Fruit fly (Drosophila melanogaster) whole organism, embryonic: ENCODE data around the gene Cow.

Experiments
- BEAF-32 ChIP-seq: fragments of 200-800 bp; sonication (Bioruptor generic); optimal IDR thresholded peaks from 3 replicates; lab custom pipeline; 2017; ENCODE audit warnings: missing biosample characterization, missing genetic modification characterization, mild to moderate bottlenecking, moderate library complexity, missing genetic modification reagents
- Bgb ChIP-seq: fragments of 200-800 bp; sonication (Bioruptor generic); IDR thresholded peaks from 2 replicates; pipeline ENCODE4 v1.3.6; 2022; ENCODE audit warnings: missing biosample characterization, missing genetic modification characterization; ENCODE audit not compliant: partially characterized antibody
- CG11398 ChIP-seq: fragments of 200-800 bp; sonication (Bioruptor generic); optimal IDR thresholded peaks from 2 replicates; lab custom pipeline; 2016; ENCODE audit warnings: missing biosample characterization, missing genetic modification characterization
- CG12219 ChIP-seq: fragments of 200-800 bp; sonication (Bioruptor generic); optimal IDR thresholded peaks from 3 replicates; lab custom pipeline; 2018; ENCODE audit warnings: missing biosample characterization, mild to moderate bottlenecking, missing genetic modification characterization
- CG12391 ChIP-seq: fragments of 200-800 bp; sonication (Bioruptor generic); optimal IDR thresholded peaks from 3 replicates; lab custom pipeline; 2018; ENCODE audit warnings: missing biosample characterization, mild to moderate bottlenecking, missing genetic modification characterization, moderate library complexity
- CG12942 ChIP-seq: fragments of 200-800 bp; sonication (Bioruptor generic); optimal IDR thresholded peaks from 3 replicates; lab custom pipeline; 2016; ENCODE audit warnings: missing biosample characterization, missing genetic modification characterization
- CG13287 ChIP-seq: fragments of 200-800 bp; sonication (Bioruptor generic); IDR thresholded peaks from 2 replicates; pipeline ENCODE4 v1.3.6; 2022; ENCODE audit warnings: missing biosample characterization, missing genetic modification characterization; ENCODE audit not compliant: partially characterized antibody
- CG14050 ChIP-seq: fragments of 200-800 bp; sonication (Bioruptor generic); IDR thresholded peaks from 3 replicates; pipeline ENCODE4 v1.3.6; 2022; ENCODE audit warnings: missing biosample characterization, missing genetic modification characterization
- CG14441 ChIP-seq: fragments of 200-800 bp; sonication (Bioruptor generic); IDR thresholded peaks from 2 replicates; pipeline ENCODE4 v1.3.6; 2022; ENCODE audit warnings: missing biosample characterization, missing genetic modification characterization
- CG1529 ChIP-seq: fragments of 200-800 bp; sonication (Bioruptor generic); optimal IDR thresholded peaks from 3 replicates; lab custom pipeline; 2018; ENCODE audit warnings: missing biosample characterization, missing genetic modification characterization
- CG15514 ChIP-seq: fragments of 200-800 bp; sonication (Bioruptor generic); optimal IDR thresholded peaks from 3 replicates; lab custom pipeline; 2017; ENCODE audit warnings: missing biosample characterization, missing genetic modification characterization, mild to moderate bottlenecking, moderate library complexity, missing genetic modification reagents
- CG1603 ChIP-seq: fragments of 200-800 bp; sonication (Bioruptor generic); optimal IDR thresholded peaks from 2 replicates; lab custom pipeline; 2019; ENCODE audit warnings: missing biosample characterization, mild to moderate bottlenecking, missing genetic modification characterization, moderate library complexity
- CG3726 ChIP-seq: fragments of 200-800 bp; sonication (Bioruptor generic); IDR thresholded peaks from 3 replicates; pipeline ENCODE4, ENCODE4 v1.3.6; 2022; ENCODE audit warnings: missing biosample characterization, missing genetic modification characterization
- CG3838 ChIP-seq: fragments of 200-800 bp; sonication (Bioruptor generic); optimal IDR thresholded peaks from 3 replicates; lab custom pipeline; 2016; ENCODE audit warnings: missing biosample characterization, missing genetic modification characterization
- CG4424 ChIP-seq: fragments of 200-800 bp; sonication (Bioruptor generic); optimal IDR thresholded peaks from 3 replicates; lab custom pipeline; 2016; ENCODE audit warnings: missing biosample characterization, missing genetic modification characterization
- CG6254 ChIP-seq: fragments of 200-800 bp; sonication (Bioruptor generic); optimal IDR thresholded peaks from 3 replicates; lab custom pipeline; 2017; ENCODE audit warnings: mild to moderate bottlenecking, missing biosample characterization, missing genetic modification reagents, missing genetic modification characterization
- CG7271 ChIP-seq: fragments of 200-800 bp; sonication (Bioruptor generic); optimal IDR thresholded peaks from 2 replicates; lab custom pipeline; 2018; ENCODE audit warnings: missing biosample characterization, mild to moderate bottlenecking, missing genetic modification characterization, moderate library complexity
- CG7987 ChIP-seq: fragments of 200-800 bp; sonication (Bioruptor generic); optimal IDR thresholded peaks from 2 replicates; lab custom pipeline; 2018; ENCODE audit warnings: missing biosample characterization, mild to moderate bottlenecking, missing genetic modification characterization, moderate library complexity
- CG8359 ChIP-seq: fragments of 200-800 bp; sonication (Bioruptor generic); optimal IDR thresholded peaks from 2 replicates; lab custom pipeline; 2017; ENCODE audit warnings: missing biosample characterization, mild to moderate bottlenecking, missing genetic modification characterization, borderline replicate concordance
- CG8944 ChIP-seq: fragments of 200-800 bp; sonication (Bioruptor generic); optimal IDR thresholded peaks from 3 replicates; lab custom pipeline; 2016; ENCODE audit warnings: missing biosample characterization, missing genetic modification characterization
- CrebB ChIP-seq: fragments of 200-800 bp; sonication (Bioruptor generic); optimal IDR thresholded peaks from 3 replicates; lab custom pipeline; 2018; ENCODE audit warnings: missing biosample characterization, mild to moderate bottlenecking, missing genetic modification characterization
- Doc3 ChIP-seq: fragments of 200-800 bp; sonication (Bioruptor generic); IDR thresholded peaks from 3 replicates; pipeline ENCODE4 v1.3.6; 2022; ENCODE audit warnings: missing biosample characterization, missing genetic modification characterization; ENCODE audit not compliant: partially characterized antibody
- Dref ChIP-seq: fragments of 200-800 bp; sonication (Bioruptor generic); IDR thresholded peaks from 2 replicates; pipeline ENCODE4 v1.3.6; 2022; ENCODE audit warnings: missing biosample characterization, missing genetic modification characterization
- Elba2 ChIP-seq: fragments of 200-800 bp; sonication (Bioruptor generic); optimal IDR thresholded peaks from 3 replicates; lab custom pipeline; 2016; ENCODE audit warnings: missing biosample characterization, missing genetic modification characterization
- Fer2 ChIP-seq: fragments of 200-800 bp; sonication (Bioruptor generic); optimal IDR thresholded peaks from 2 replicates; lab custom pipeline; 2018; ENCODE audit warnings: missing biosample characterization, mild to moderate bottlenecking, missing genetic modification characterization, moderate library complexity
- HLH54F ChIP-seq: fragments of 200-800 bp; sonication (Bioruptor generic); optimal IDR thresholded peaks from 3 replicates; lab custom pipeline; 2016; ENCODE audit warnings: missing biosample characterization, missing genetic modification characterization
- Hsf ChIP-seq: fragments of 200-800 bp; sonication (Bioruptor generic); optimal IDR thresholded peaks from 3 replicates; lab custom pipeline; 2016; ENCODE audit warnings: missing biosample characterization, missing genetic modification characterization
- NC2β ChIP-seq: fragments of 200-800 bp; sonication (Bioruptor generic); optimal IDR thresholded peaks from 2 replicates; lab custom pipeline; 2016; ENCODE audit warnings: missing biosample characterization, missing genetic modification characterization
- Neu2 ChIP-seq: fragments of 200-800 bp; sonication (Bioruptor generic); optimal IDR thresholded peaks from 3 replicates; lab custom pipeline; 2016; ENCODE audit warnings: missing biosample characterization, missing genetic modification characterization, borderline replicate concordance
- Nf-YC ChIP-seq: fragments of 200-800 bp; optimal IDR thresholded peaks from 3 replicates; lab custom pipeline; 2019; ENCODE audit warnings: missing biosample characterization, mild to moderate bottlenecking, missing genetic modification characterization, moderate library complexity
- Oaz ChIP-seq: fragments of 200-800 bp; sonication (Bioruptor generic); IDR thresholded peaks from 2 replicates; pipeline ENCODE4 v1.3.6; 2022; ENCODE audit warnings: missing biosample characterization, missing genetic modification characterization
- Scr ChIP-seq: fragments of 200-800 bp; sonication (Bioruptor generic); IDR thresholded peaks from 2 replicates; pipeline ENCODE4 v1.3.6; 2022; ENCODE audit warnings: missing biosample characterization, missing genetic modification characterization; ENCODE audit not compliant: partially characterized antibody
- Sin3A ChIP-seq: fragments of >200 bp; optimal IDR thresholded peaks from 2 replicates; lab custom pipeline; 2018
- TFAM ChIP-seq: fragments of 200-800 bp; sonication (Bioruptor generic); optimal IDR thresholded peaks from 2 replicates; lab custom pipeline; 2017; ENCODE audit warnings: missing biosample characterization, missing genetic modification characterization, inconsistent platforms
- Xrp1 ChIP-seq: fragments of 200-800 bp; sonication (Bioruptor generic); IDR thresholded peaks from 2 replicates; pipeline ENCODE4 v1.3.6; 2022; ENCODE audit warnings: missing biosample characterization, missing genetic modification characterization
- ab ChIP-seq: fragments of 200-800 bp; sonication (Bioruptor generic); optimal IDR thresholded peaks from 2 replicates; lab custom pipeline; 2016; ENCODE audit warnings: missing biosample characterization, missing genetic modification characterization
- chm ChIP-seq: fragments of 200-800 bp; sonication (Bioruptor generic); IDR thresholded peaks from 2 replicates; pipeline ENCODE4 v1.3.6; 2022; ENCODE audit warnings: missing biosample characterization, missing genetic modification characterization
- ci ChIP-seq: fragments of 200-800 bp; sonication (Bioruptor generic); IDR thresholded peaks from 3 replicates; pipeline ENCODE4 v1.3.6; 2022; ENCODE audit warnings: missing biosample characterization, missing genetic modification characterization
- dm ChIP-seq: fragments of 200-800 bp; sonication (Bioruptor generic); optimal IDR thresholded peaks from 3 replicates; lab custom pipeline; 2016; ENCODE audit warnings: missing biosample characterization, missing genetic modification characterization
- gce ChIP-seq: fragments of 200-800 bp; sonication (Bioruptor generic); IDR thresholded peaks from 3 replicates; pipeline ENCODE4 v1.3.6; 2022; ENCODE audit warnings: missing biosample characterization, missing genetic modification characterization
- grau ChIP-seq: fragments of 200-800 bp; optimal IDR thresholded peaks from 3 replicates; lab custom pipeline; 2019; ENCODE audit warnings: missing biosample characterization, mild to moderate bottlenecking, missing genetic modification characterization, moderate library complexity
- kni ChIP-seq: fragments of 200-800 bp; sonication (Bioruptor generic); optimal IDR thresholded peaks from 3 replicates; lab custom pipeline; 2017; ENCODE audit warnings: mild to moderate bottlenecking, missing biosample characterization, missing genetic modification reagents, missing genetic modification characterization
- peb ChIP-seq: fragments of 200-800 bp; sonication (Bioruptor generic); IDR thresholded peaks from 2 replicates; pipeline ENCODE4 v1.3.6; 2022; ENCODE audit warnings: missing biosample characterization, missing genetic modification characterization
- phol ChIP-seq: fragments of 200-800 bp; sonication (Bioruptor generic); optimal IDR thresholded peaks from 3 replicates; lab custom pipeline; 2018; ENCODE audit warnings: missing biosample characterization, mild to moderate bottlenecking, missing genetic modification characterization, moderate library complexity
- sc ChIP-seq, 3 experiments: fragments of >200 bp in 2 of 3; fragments of 200-800 bp in 1 of 3; sonication (Bioruptor generic) in 1 of 3; optimal IDR thresholded peaks; 2 replicates in 2 of 3; 3 replicates in 1 of 3; lab custom pipeline; 2017; ENCODE audit warnings: mild to moderate bottlenecking in 1 of 3, missing biosample characterization in 1 of 3, missing genetic modification characterization in 1 of 3, missing genetic modification reagents in 1 of 3
- sima ChIP-seq: fragments of 200-800 bp; sonication (Bioruptor generic); optimal IDR thresholded peaks from 2 replicates; lab custom pipeline; 2016; ENCODE audit warnings: missing biosample characterization, missing genetic modification characterization
- ssp ChIP-seq: fragments of 200-800 bp; sonication (Bioruptor generic); IDR thresholded peaks from 2 replicates; pipeline ENCODE4 v1.3.6; 2022; ENCODE audit warnings: missing biosample characterization, missing genetic modification characterization
- stwl ChIP-seq: fragments of 200-800 bp; sonication (Bioruptor generic); optimal IDR thresholded peaks from 3 replicates; lab custom pipeline; 2018; ENCODE audit warnings: missing biosample characterization, mild to moderate bottlenecking, missing genetic modification characterization, moderate library complexity
- sug ChIP-seq: fragments of 200-800 bp; optimal IDR thresholded peaks from 2 replicates; lab custom pipeline; 2019; ENCODE audit warnings: missing biosample characterization, mild to moderate bottlenecking, missing genetic modification characterization, moderate library complexity
- zf30C ChIP-seq: fragments of 200-800 bp; sonication (Bioruptor generic); optimal IDR thresholded peaks from 3 replicates; lab custom pipeline; 2018; ENCODE audit warnings: missing biosample characterization, mild to moderate bottlenecking, missing genetic modification characterization

Gene Cow

DNA sequence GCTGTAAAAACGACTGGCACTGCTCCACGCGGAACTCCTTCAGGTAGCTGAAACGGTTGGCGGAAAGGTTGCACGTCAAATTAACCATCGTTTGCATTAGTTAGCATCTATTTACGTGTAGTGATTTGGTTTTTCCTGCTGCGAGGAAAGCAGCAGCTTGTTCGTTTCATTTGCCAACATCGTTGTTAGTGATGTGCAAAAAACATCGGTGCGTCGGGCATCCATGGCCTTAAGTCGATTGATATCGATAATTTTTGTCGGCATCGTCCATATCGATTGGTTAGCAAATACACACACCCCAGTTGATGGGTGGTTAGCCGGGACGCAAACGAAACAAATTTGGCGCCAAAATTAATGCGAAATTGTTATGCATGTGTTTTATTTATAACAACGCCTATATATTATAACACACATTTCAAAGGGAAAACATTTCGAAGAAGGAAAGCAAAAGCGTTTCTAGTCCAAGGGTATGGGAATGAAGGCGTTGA, 45.2 kb upstream of the Cow start, which contains the start of gene unk (continued):
- TF ChIP-seq phol (tag; lab: Kevin White, UChicago), result peak; percentile 98
- TF ChIP-seq CG15514, result peak; percentile 39
- TF ChIP-seq CG4424, result no peak
- no peak for TF ChIP-seq ab (GFP tag; lab: Kevin White, UChicago)
- no peak for TF ChIP-seq CG7987 (GFP tag; lab: Kevin White, UChicago)
- peak; percentile 18 for TF ChIP-seq CG11398 (GFP tag; lab: Kevin White, UChicago)
- peak; percentile 80 for TF ChIP-seq CG1603 (tag; lab: Kevin White, UChicago)
- no peak for TF ChIP-seq CG14050 (GFP tag; lab: Robert Waterston, UW)
- TF ChIP-seq CG13287 (GFP tag; lab: Robert Waterston, UW), result peak; percentile 99
- no peak for TF ChIP-seq TFAM (GFP tag; lab: Kevin White, UChicago)
- no peak for TF ChIP-seq chm (GFP tag; lab: Robert Waterston, UW)
- TF ChIP-seq CG8359 (GFP tag; lab: Kevin White, UChicago), result no peak
- TF ChIP-seq Hsf (GFP tag; lab: Kevin White, UChicago), result peak; percentile 0
- no peak for TF ChIP-seq CG3838 (GFP tag; lab: Kevin White, UChicago)
- no peak for TF ChIP-seq Oaz
- no peak for TF ChIP-seq HLH54F
- TF ChIP-seq NC2β, result peak; percentile 62
- TF ChIP-seq CG12942 (GFP tag; lab: Kevin White, UChicago), result no peak
- no peak for TF ChIP-seq CG8944
- TF ChIP-seq ssp (GFP tag; lab: Robert Waterston, UW), result 0 out of 2 replicates have a peak, but pooled peaks have one; percentile 16
- TF ChIP-seq Sin3A (lab: Kevin White, UChicago), result peak; percentile 83
- peak; percentile 23 for TF ChIP-seq CG12391 (tag; lab: Kevin White, UChicago)
- no peak for TF ChIP-seq sc (optimal IDR thresholded peaks at IDR 0.05; lab: Kevin White, UChicago)
- TF ChIP-seq sc (GFP tag; optimal IDR thresholded peaks at IDR 0.05; lab: Kevin White, UChicago), result no peak
- TF ChIP-seq Doc3 (GFP tag; lab: Robert Waterston, UW), result peak; percentile 94
- no peak for TF ChIP-seq CG3726
- TF ChIP-seq BEAF-32, result peak; percentile 98
- peak; percentile 57 for TF ChIP-seq dm (GFP tag; lab: Kevin White, UChicago)
- TF ChIP-seq sug, result peak; percentile 66
- TF ChIP-seq gce (GFP tag; lab: Robert Waterston, UW), result no peak
- TF ChIP-seq grau (tag; lab: Kevin White, UChicago), result peak; percentile 14
- TF ChIP-seq peb (GFP tag; lab: Robert Waterston, UW), result no peak
- TF ChIP-seq stwl (tag; lab: Kevin White, UChicago), result peak; percentile 34
- TF ChIP-seq Scr (GFP tag; lab: Robert Waterston, UW), result peak; percentile 97
- peak; percentile 42; the same call in 1 of the 3 replicates for TF ChIP-seq ci (GFP tag; lab: Robert Waterston, UW)
- TF ChIP-seq CG14441 (GFP tag; lab: Robert Waterston, UW), result no peak
- no peak for TF ChIP-seq Fer2
- TF ChIP-seq zf30C (GFP tag; lab: Kevin White, UChicago), result no peak
- TF ChIP-seq Neu2, result no peak
- TF ChIP-seq sima (GFP tag; lab: Kevin White, UChicago), result no peak
- 0 out of 2 replicates have a peak, but pooled peaks have one; percentile 16 for TF ChIP-seq Xrp1
- peak; percentile 99 for TF ChIP-seq Bgb (GFP tag; lab: Robert Waterston, UW)
- TF ChIP-seq CrebB (tag; lab: Kevin White, UChicago), result peak; percentile 5
- TF ChIP-seq Dref, result peak; percentile 99
- TF ChIP-seq Elba2 (GFP tag; lab: Kevin White, UChicago), result peak; percentile 32
- peak; percentile 34 for TF ChIP-seq Nf-YC (tag; lab: Kevin White, UChicago)
- TF ChIP-seq CG12219 (GFP tag; lab: Kevin White, UChicago), result no peak
- TF ChIP-seq CG1529 (GFP tag; lab: Kevin White, UChicago), result no peak
- TF ChIP-seq CG7271 (tag; lab: Kevin White, UChicago), result no peak
- no peak for TF ChIP-seq CG6254
- TF ChIP-seq kni (GFP tag; lab: Kevin White, UChicago), result no peak
